Worm (Caenorhabditis elegans): ENCODE results near the gene R01H2.8.

Gene R01H2.8

DNA sequence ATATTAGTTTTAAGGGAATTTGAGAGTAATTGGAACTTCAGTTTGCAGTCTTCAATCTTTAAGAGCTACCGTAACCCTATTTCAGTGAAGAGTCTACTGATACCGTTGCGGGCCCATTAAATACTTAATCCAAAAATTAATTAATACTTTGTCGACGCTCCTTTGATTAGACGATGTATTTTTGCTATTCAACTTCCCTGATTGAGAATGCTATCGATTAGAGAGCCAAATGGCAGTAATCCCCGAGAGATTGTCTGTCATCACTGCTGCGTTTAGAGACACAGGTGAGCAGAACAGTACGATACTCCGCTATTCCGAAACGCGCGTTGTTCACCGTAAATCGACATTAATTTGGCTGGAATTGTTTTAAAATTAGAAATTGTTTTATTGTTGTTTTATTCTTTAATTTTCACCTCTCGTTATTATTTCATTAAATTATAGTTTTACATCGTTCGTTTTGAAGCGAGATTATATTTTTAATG, 47.7 kb upstream of the R01H2.8 start, which contains the start of gene rfl-1 (continued):
- TF ChIP-seq mep-1 (tag; optimal IDR thresholded peaks at IDR 0.05) (peak; percentile 61), grh-1 (GFP tag; IDR thresholded peaks at IDR 0.05) (no peak), nhr-71 (tag; optimal IDR thresholded peaks at IDR 0.05) (peak; percentile 69), isw-1 (GFP tag; IDR thresholded peaks at IDR 0.05) (peak; percentile 63), ceh-90 (tag; optimal IDR thresholded peaks at IDR 0.05) (no peak), ztf-4 (tag; optimal IDR thresholded peaks at IDR 0.05) (no peak), aly-2 (tag; optimal IDR thresholded peaks at IDR 0.05) (no peak), nhr-20 (tag; optimal IDR thresholded peaks at IDR 0.05) (peak; percentile 55), lin-35 (GFP tag; optimal IDR thresholded peaks at IDR 0.05) (peak; percentile 70 to 77), sptf-1 (tag; optimal IDR thresholded peaks at IDR 0.05) (no peak), pax-3 (tag; optimal IDR thresholded peaks at IDR 0.05) (no peak), ceh-63 (GFP tag; optimal IDR thresholded peaks at IDR 0.05) (no peak), fos-1 (tag; optimal IDR thresholded peaks at IDR 0.05) (peak; percentile 31), ceh-88 (GFP tag; IDR thresholded peaks at IDR 0.05) (no peak), ces-1 (GFP tag; optimal IDR thresholded peaks at IDR 0.05) (no peak), efl-1 (optimal IDR thresholded peaks at IDR 0.05) (peak; percentile 77 to 79), efl-1 (GFP tag; optimal IDR thresholded peaks at IDR 0.05 in 1 of 2) (peak; percentile 74 to 96), Y116A8C.19 (tag; optimal IDR thresholded peaks at IDR 0.05; ENCODE audit: borderline replicate concordance) (no peak), nhr-12 (tag; optimal IDR thresholded peaks at IDR 0.05) (no peak), hlh-4 (tag; optimal IDR thresholded peaks at IDR 0.05) (no peak), C34B4.2 (tag; optimal IDR thresholded peaks at IDR 0.05) (no peak), nhr-76 (tag; optimal IDR thresholded peaks at IDR 0.05) (no peak), nhr-84 (tag; optimal IDR thresholded peaks at IDR 0.05) (no peak), unc-30 (tag; optimal IDR thresholded peaks at IDR 0.05) (no peak), alr-1 (tag; optimal IDR thresholded peaks at IDR 0.05; ENCODE audit: borderline replicate concordance) (no peak), unc-86 (tag; optimal IDR thresholded peaks at IDR 0.05) (peak; percentile 35), lin-39 (tag; optimal IDR thresholded peaks at IDR 0.05) (no peak), hpl-2 (GFP tag; optimal IDR thresholded peaks at IDR 0.05) (no peak), C04F5.9 (tag; optimal IDR thresholded peaks at IDR 0.05) (peak; percentile 31), egl-27 (tag; optimal IDR thresholded peaks at IDR 0.05) (no peak), tlp-1 (tag; optimal IDR thresholded peaks at IDR 0.05) (no peak), tbx-2 (tag; optimal IDR thresholded peaks at IDR 0.05) (peak; percentile 57), dsc-1 (tag; optimal IDR thresholded peaks at IDR 0.05) (peak; percentile 52), zag-1 (tag; optimal IDR thresholded peaks at IDR 0.05) (no peak), fkh-10 (GFP tag; optimal IDR thresholded peaks at IDR 0.05) (peak; percentile 22), elt-2 (tag; optimal IDR thresholded peaks at IDR 0.05) (no peak), ceh-8 (GFP tag; optimal IDR thresholded peaks at IDR 0.05) (no peak), vab-15 (tag; optimal IDR thresholded peaks at IDR 0.05) (no peak), snpc-4 (tag; optimal IDR thresholded peaks at IDR 0.05) (no peak), ceh-82 (tag; optimal IDR thresholded peaks at IDR 0.05) (peak in 2 of 3 experiments; percentile 25 to 62), lin-13 (GFP tag; optimal IDR thresholded peaks at IDR 0.05) (no peak), nhr-28 (tag; optimal IDR thresholded peaks at IDR 0.05) (no peak), zip-4 (GFP tag; optimal IDR thresholded peaks at IDR 0.05) (no peak), ets-5 (GFP tag; IDR thresholded peaks at IDR 0.05) (no peak), blmp-1 (tag; optimal IDR thresholded peaks at IDR 0.05) (peak; percentile 48), jun-1 (tag; optimal IDR thresholded peaks at IDR 0.05) (peak; percentile 19), nhr-11 (tag; optimal IDR thresholded peaks at IDR 0.05) (no peak), C16A3.4 (tag; optimal IDR thresholded peaks at IDR 0.05) (peak; percentile 55), swsn-7 (tag; optimal IDR thresholded peaks at IDR 0.05) (peak; percentile 59), nhr-237 (tag; optimal IDR thresholded peaks at IDR 0.05) (no peak), sup-37 (GFP tag; optimal IDR thresholded peaks at IDR 0.05) (no peak), nhr-19 (GFP tag; conservative IDR thresholded peaks at IDR 0.05) (peak; percentile 47), hlh-17 (GFP tag; optimal IDR thresholded peaks at IDR 0.05; ENCODE audit: borderline replicate concordance) (no peak), unc-98 (GFP tag; IDR thresholded peaks at IDR 0.05) (no peak)
